Worm (Caenorhabditis elegans) whole organism, early embryonic: ENCODE results near the gene F37H8.6.

Experiments used
- B0310.2 ChIP-seq: sonication (generic microtip); optimal IDR thresholded peaks from 2 replicates; lab custom pipeline; 2016; ENCODE audit warnings: mild to moderate bottlenecking, missing genetic modification characterization, missing compliant biosample characterization
- F13C5.2 ChIP-seq: sonication (generic microtip); optimal IDR thresholded peaks from 2 replicates; lab custom pipeline; 2017; ENCODE audit warnings: mild to moderate bottlenecking, missing genetic modification characterization, inconsistent platforms, missing compliant biosample characterization
- aly-1 ChIP-seq: sonication (generic microtip); optimal IDR thresholded peaks from 2 replicates; lab custom pipeline; 2016; ENCODE audit warnings: missing genetic modification characterization, missing compliant biosample characterization
- ama-1 ChIP-seq: fragments of 150-350 bp; optimal IDR thresholded peaks from 2 replicates; lab custom pipeline; 2014
- ceh-13 ChIP-seq: fragments of 200-800 bp; sonication (Bioruptor generic); optimal IDR thresholded peaks from 2 replicates; lab custom pipeline; 2018; ENCODE audit warnings: mild to moderate bottlenecking, missing genetic modification characterization, missing compliant biosample characterization
- ceh-36 ChIP-seq: sonication (generic microtip); optimal IDR thresholded peaks from 2 replicates; lab custom pipeline; 2016; ENCODE audit warnings: missing genetic modification characterization, inconsistent platforms, missing compliant biosample characterization
- ets-7 ChIP-seq: sonication (generic microtip); optimal IDR thresholded peaks from 2 replicates; lab custom pipeline; 2016; ENCODE audit warnings: missing genotype, missing genetic modification characterization, missing compliant biosample characterization
- flt-1 ChIP-seq: fragments of 200-800 bp; sonication (Bioruptor generic); IDR thresholded peaks from 2 replicates; pipeline ENCODE4 v1.3.6; 2022; ENCODE audit warnings: missing genetic modification characterization, missing compliant biosample characterization
- hmbx-1 ChIP-seq: sonication (generic microtip); optimal IDR thresholded peaks from 2 replicates; lab custom pipeline; 2016; ENCODE audit warnings: mild to moderate bottlenecking, missing genetic modification characterization, missing compliant biosample characterization
- hmg-4 ChIP-seq: fragments of 200-800 bp; sonication (Bioruptor generic); optimal IDR thresholded peaks from 2 replicates; lab custom pipeline; 2018; ENCODE audit warnings: mild to moderate bottlenecking, missing genetic modification characterization, missing compliant biosample characterization
- hnd-1 ChIP-seq: sonication (generic microtip); optimal IDR thresholded peaks from 2 replicates; lab custom pipeline; 2016; ENCODE audit warnings: missing genetic modification characterization, missing compliant biosample characterization
- pes-1 ChIP-seq: fragments of 200-800 bp; sonication (Bioruptor generic); IDR thresholded peaks from 2 replicates; pipeline ENCODE4 v1.3.6; 2022; ENCODE audit warnings: missing genetic modification reagents, missing genetic modification characterization, missing compliant biosample characterization
- scrt-1 ChIP-seq: fragments of 200-800 bp; sonication (Bioruptor generic); IDR thresholded peaks from 2 replicates; pipeline ENCODE4 v1.3.6; 2022; ENCODE audit warnings: missing genetic modification characterization, missing compliant biosample characterization
- sea-1 ChIP-seq: fragments of 200-800 bp; sonication (Bioruptor generic); conservative IDR thresholded peaks from 2 replicates; pipeline ENCODE4 v1.3.6; 2022; ENCODE audit warnings: missing genetic modification characterization, missing compliant biosample characterization
- tbx-11 ChIP-seq: fragments of 200-800 bp; sonication (Bioruptor generic); IDR thresholded peaks from 2 replicates; pipeline ENCODE4 v1.3.6; 2022; ENCODE audit warnings: missing genetic modification characterization, missing compliant biosample characterization
- tbx-37 ChIP-seq: fragments of 200-800 bp; sonication (Bioruptor generic); conservative IDR thresholded peaks from 2 replicates; pipeline ENCODE4 v1.3.6; 2022; ENCODE audit warnings: missing genetic modification reagents, missing genetic modification characterization, missing compliant biosample characterization
- tra-4 ChIP-seq: sonication (generic microtip); optimal IDR thresholded peaks from 2 replicates; lab custom pipeline; 2017; ENCODE audit warnings: missing genetic modification characterization, missing compliant biosample characterization

Gene F37H8.6

DNA sequence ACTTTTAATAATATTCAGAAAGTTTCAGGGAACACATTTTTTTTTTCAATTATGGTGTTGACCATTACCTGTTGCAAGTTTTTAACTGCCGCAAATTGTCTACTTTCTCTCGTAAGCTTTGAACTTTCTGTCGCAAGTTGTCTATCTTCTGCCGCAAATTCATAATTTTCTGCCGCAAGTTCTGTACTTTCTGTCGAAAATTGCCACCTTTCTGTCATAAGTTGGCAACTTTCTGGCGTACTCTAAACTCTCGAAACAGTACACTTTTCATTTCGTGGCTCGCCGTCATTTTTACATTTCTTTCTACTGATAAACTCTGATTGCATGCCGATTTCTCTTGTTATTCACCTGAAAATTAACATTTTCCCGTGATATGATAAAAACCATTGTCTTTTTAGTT, 21.9 kb downstream of the F37H8.6 start:
- no peak for TF ChIP-seq pes-1 (GFP tag; lab: Robert Waterston, UW)
- TF ChIP-seq scrt-1 (GFP tag; lab: Robert Waterston, UW) = no peak
- TF ChIP-seq tbx-37 (GFP tag; lab: Robert Waterston, UW) = no peak
- no peak for TF ChIP-seq tbx-11 (GFP tag; lab: Robert Waterston, UW)
- TF ChIP-seq ceh-36 = no peak
- TF ChIP-seq flt-1 = no peak
- no peak for TF ChIP-seq ama-1 (lab: Kevin White, UChicago)
- no peak for TF ChIP-seq ceh-13
- TF ChIP-seq aly-1 (tag; lab: Kevin White, UChicago) = no peak
- no peak for TF ChIP-seq sea-1
- TF ChIP-seq F13C5.2 (tag; lab: Kevin White, UChicago) = no peak
- TF ChIP-seq hmg-4 = no peak
- no peak for TF ChIP-seq ets-7 (tag; lab: Kevin White, UChicago)
- no peak for TF ChIP-seq B0310.2 (tag; lab: Kevin White, UChicago)
- TF ChIP-seq hmbx-1 (tag; lab: Kevin White, UChicago) = no peak
- TF ChIP-seq hnd-1 (tag; lab: Kevin White, UChicago) = no peak
- no peak for TF ChIP-seq tra-4 (tag; lab: Kevin White, UChicago)

DNA sequence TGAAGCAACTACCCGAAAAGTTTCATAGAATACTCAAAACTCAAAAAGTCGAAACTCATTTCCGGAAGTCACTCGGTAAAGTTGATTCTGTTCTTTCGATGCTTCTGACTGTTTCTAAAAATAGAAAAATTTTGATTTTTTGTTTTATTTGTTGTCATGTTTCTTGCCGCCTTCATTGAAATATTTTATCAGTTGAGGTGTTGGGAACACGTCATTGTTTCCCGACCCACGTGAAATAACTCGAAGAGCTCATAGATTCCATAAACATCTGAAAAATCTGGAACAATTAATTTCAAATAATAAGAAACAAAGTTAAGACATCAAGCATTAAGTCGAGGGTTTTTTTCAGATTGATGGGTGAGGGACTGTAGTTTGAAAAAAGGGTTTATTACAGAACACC, 22.3 kb downstream of the F37H8.6 start:
- TF ChIP-seq hmbx-1 (tag; lab: Kevin White, UChicago) (no peak), tbx-37 (GFP tag; lab: Robert Waterston, UW) (no peak), scrt-1 (GFP tag; lab: Robert Waterston, UW) (no peak), tra-4 (tag; lab: Kevin White, UChicago) (no peak), B0310.2 (tag; lab: Kevin White, UChicago) (no peak), F13C5.2 (tag; lab: Kevin White, UChicago) (no peak), ceh-36 (no peak), tbx-11 (GFP tag; lab: Robert Waterston, UW) (no peak), aly-1 (tag; lab: Kevin White, UChicago) (no peak)

DNA sequence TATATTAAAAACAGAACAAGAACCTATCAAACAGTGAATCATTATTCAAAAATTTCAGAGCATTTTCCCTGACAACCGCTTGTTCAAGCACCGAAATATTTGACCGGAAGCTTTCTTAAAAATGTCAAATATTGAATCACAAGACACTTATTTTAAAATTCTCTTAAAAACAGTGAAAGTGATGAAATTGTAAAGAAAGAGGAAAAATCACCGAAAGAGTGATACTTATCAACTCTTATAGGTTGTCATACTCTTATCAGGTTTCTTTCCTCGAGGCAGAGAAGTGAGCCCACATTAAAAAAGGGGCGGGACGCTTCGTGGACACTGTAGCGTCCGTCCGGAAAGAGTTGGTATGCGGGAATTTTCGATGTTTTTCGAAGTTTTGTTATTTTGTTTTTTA, 23.5 kb downstream of the F37H8.6 start:
- TF ChIP-seq B0310.2 (tag; lab: Kevin White, UChicago) (no peak), ets-7 (tag; lab: Kevin White, UChicago) (no peak), tra-4 (tag; lab: Kevin White, UChicago) (no peak), scrt-1 (GFP tag; lab: Robert Waterston, UW) (no peak), aly-1 (tag; lab: Kevin White, UChicago) (no peak), ceh-13 (no peak), tbx-11 (GFP tag; lab: Robert Waterston, UW) (no peak), hnd-1 (tag; lab: Kevin White, UChicago) (no peak), F13C5.2 (tag; lab: Kevin White, UChicago) (no peak), hmbx-1 (tag; lab: Kevin White, UChicago) (no peak), sea-1 (no peak), pes-1 (GFP tag; lab: Robert Waterston, UW) (no peak), hmg-4 (no peak), ceh-36 (no peak), tbx-37 (GFP tag; lab: Robert Waterston, UW) (no peak), ama-1 (lab: Kevin White, UChicago) (no peak)

DNA sequence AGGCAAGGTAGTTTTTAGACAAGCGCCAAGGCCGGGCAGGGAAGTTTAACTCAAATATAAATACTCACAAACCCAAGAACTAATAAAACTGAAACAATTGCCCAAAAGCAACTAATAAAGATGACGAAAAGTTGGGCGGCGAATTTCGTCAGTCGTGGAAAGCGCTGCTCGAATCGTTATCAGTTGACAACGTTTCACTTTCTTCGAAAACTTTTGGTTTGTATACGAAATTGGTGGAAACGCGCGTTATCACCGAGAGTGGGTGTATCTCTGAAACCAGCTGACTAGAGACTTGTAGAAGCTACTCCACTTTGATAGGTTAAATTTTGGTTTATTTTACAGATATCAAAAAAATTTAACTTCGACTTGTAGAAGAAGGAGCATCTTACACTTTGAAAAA, 24.2 kb downstream of the F37H8.6 start:
- TF ChIP-seq tra-4 (tag; lab: Kevin White, UChicago) = no peak
- no peak for TF ChIP-seq ama-1 (lab: Kevin White, UChicago)
- TF ChIP-seq pes-1 (GFP tag; lab: Robert Waterston, UW) = no peak
- TF ChIP-seq hnd-1 (tag; lab: Kevin White, UChicago) = no peak
- no peak for TF ChIP-seq hmbx-1 (tag; lab: Kevin White, UChicago)
- TF ChIP-seq B0310.2 (tag; lab: Kevin White, UChicago) = no peak
- TF ChIP-seq sea-1 = no peak
- TF ChIP-seq aly-1 (tag; lab: Kevin White, UChicago) = no peak
- TF ChIP-seq F13C5.2 (tag; lab: Kevin White, UChicago) = no peak
- no peak for TF ChIP-seq flt-1
- no peak for TF ChIP-seq scrt-1 (GFP tag; lab: Robert Waterston, UW)
- no peak for TF ChIP-seq tbx-11 (GFP tag; lab: Robert Waterston, UW)
- TF ChIP-seq ets-7 (tag; lab: Kevin White, UChicago) = no peak
- no peak for TF ChIP-seq tbx-37 (GFP tag; lab: Robert Waterston, UW)
- TF ChIP-seq hmg-4 = no peak
- no peak for TF ChIP-seq ceh-36
- no peak for TF ChIP-seq ceh-13

DNA sequence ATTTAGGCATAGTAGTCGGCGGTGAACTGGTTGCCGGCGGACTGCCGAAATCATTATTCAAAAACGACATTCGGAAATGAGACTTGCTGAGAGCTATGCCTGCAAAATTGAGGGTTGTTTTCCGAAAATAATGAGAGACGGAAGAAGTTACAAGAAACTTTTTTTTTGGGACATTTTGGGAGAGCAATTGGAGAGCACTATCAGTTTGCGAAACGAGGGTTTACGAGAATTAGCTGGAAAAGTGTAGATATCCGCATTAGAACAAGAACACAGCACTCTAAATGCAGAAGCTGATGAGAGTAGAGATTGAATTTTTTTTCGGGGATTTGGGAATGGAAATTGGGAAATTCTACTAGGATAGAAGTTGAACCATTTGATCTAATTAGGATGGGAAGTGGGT, 24.8 kb downstream of the F37H8.6 start, which contains the start of gene pqm-1:
TSS of gene pqm-1 (minus strand) at position 101 of the 400 bp plus-strand sequence.
- TF ChIP-seq ceh-36 (no peak), hmg-4 (no peak), ets-7 (tag; lab: Kevin White, UChicago) (no peak), flt-1 (no peak), ama-1 (lab: Kevin White, UChicago) (no peak), tra-4 (tag; lab: Kevin White, UChicago) (no peak), scrt-1 (GFP tag; lab: Robert Waterston, UW) (no peak), aly-1 (tag; lab: Kevin White, UChicago) (no peak), hmbx-1 (tag; lab: Kevin White, UChicago) (no peak), tbx-11 (GFP tag; lab: Robert Waterston, UW) (no peak), tbx-37 (GFP tag; lab: Robert Waterston, UW) (no peak), F13C5.2 (tag; lab: Kevin White, UChicago) (no peak), sea-1 (no peak), pes-1 (GFP tag; lab: Robert Waterston, UW) (no peak), hnd-1 (tag; lab: Kevin White, UChicago) (no peak), B0310.2 (tag; lab: Kevin White, UChicago) (no peak), ceh-13 (no peak)

DNA sequence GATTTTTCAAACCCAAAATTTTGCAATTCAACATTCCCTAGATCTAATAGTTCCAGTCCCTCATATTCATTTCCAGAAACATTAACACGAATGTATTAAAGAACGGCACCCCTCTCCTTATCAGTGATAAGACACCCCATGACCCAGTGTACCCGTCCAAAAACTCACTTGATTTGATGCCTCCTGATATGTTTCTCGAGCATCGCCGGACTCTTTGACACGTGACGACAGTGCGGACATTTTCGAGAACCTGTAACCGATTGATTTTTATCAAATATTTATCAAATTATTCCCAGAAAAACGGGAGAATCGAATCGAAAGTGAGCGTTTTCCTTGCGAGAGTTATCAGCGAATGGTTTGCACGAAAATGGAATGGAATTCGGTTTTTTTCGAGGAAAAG, 26.3 kb downstream of the F37H8.6 start:
- TF ChIP-seq ets-7 (tag; lab: Kevin White, UChicago) (no peak), ceh-36 (no peak), tra-4 (tag; lab: Kevin White, UChicago) (no peak), pes-1 (GFP tag; lab: Robert Waterston, UW) (no peak), flt-1 (no peak), sea-1 (no peak), hmg-4 (no peak), hnd-1 (tag; lab: Kevin White, UChicago) (no peak), hmbx-1 (tag; lab: Kevin White, UChicago) (no peak), scrt-1 (GFP tag; lab: Robert Waterston, UW) (no peak), tbx-37 (GFP tag; lab: Robert Waterston, UW) (no peak), F13C5.2 (tag; lab: Kevin White, UChicago) (no peak), ama-1 (lab: Kevin White, UChicago) (no peak), aly-1 (tag; lab: Kevin White, UChicago) (no peak)
